Worm (Caenorhabditis elegans) whole organism, L4/young adult: ENCODE data around the gene W05H5.1.

ENCODE experiments used
- W03F9.2 ChIP-seq: fragments of 150-350 bp; optimal IDR thresholded peaks from 2 replicates; lab custom pipeline; 2014; ENCODE audit warnings: missing biosample characterization, missing genetic modification characterization
- dao-5 ChIP-seq: sonication (generic microtip); optimal IDR thresholded peaks from 2 replicates; lab custom pipeline; 2016; ENCODE audit warnings: missing genotype, missing genetic modification characterization, moderate library complexity, missing compliant biosample characterization
- him-1 ChIP-seq: sonication (generic microtip); optimal IDR thresholded peaks from 2 replicates; lab custom pipeline; 2016; ENCODE audit warnings: missing genotype, missing genetic modification reagents, missing genetic modification characterization, missing compliant biosample characterization

Gene W05H5.1

ce11 chrII:12444679-12445376, at the start of gene W05H5.1, which contains the start of gene pitr-6:
TSS of gene W05H5.1 (minus strand) at chrII:12444779.
TSS of gene pitr-6 (plus strand) at chrII:12445326.
- TF ChIP-seq dao-5 (tag; lab: Kevin White, UChicago): no peak
- no peak for TF ChIP-seq him-1 (tag; lab: Kevin White, UChicago)
- no peak for TF ChIP-seq W03F9.2 (tag; lab: Kevin White, UChicago)

ce11 chrII:12494067-12494477, 49.5 kb upstream of the W05H5.1 start:
- TF ChIP-seq him-1 (tag; lab: Kevin White, UChicago) (no peak), W03F9.2 (tag; lab: Kevin White, UChicago) (no peak), dao-5 (tag; lab: Kevin White, UChicago) (no peak)

DNA sequence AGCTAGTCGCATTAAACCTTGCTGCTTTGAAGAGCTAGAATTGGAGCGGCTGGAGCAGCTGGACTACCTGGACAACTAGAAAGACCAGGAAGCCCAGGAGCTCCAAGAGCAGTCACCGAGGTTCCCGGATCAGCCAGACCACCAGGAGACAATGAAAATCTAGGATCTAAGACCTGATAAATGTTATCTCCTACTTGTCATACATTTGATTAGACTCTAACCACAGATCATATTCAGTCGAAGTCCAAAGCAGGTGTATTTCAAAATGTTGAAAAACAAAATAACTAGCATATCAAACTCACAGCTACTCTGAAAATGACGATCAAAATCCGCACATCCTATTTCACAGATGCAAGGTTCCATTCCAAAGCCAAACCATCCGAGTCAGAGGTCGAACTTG, 47.4 kb upstream of the W05H5.1 start, which contains the start of gene srz-6:
Gene srz-6 (plus strand): TSS at position 301 of the 400 bp plus-strand sequence.
- TF ChIP-seq dao-5 (tag; lab: Kevin White, UChicago) (no peak), him-1 (tag; lab: Kevin White, UChicago) (no peak), W03F9.2 (tag; lab: Kevin White, UChicago) (no peak)

DNA sequence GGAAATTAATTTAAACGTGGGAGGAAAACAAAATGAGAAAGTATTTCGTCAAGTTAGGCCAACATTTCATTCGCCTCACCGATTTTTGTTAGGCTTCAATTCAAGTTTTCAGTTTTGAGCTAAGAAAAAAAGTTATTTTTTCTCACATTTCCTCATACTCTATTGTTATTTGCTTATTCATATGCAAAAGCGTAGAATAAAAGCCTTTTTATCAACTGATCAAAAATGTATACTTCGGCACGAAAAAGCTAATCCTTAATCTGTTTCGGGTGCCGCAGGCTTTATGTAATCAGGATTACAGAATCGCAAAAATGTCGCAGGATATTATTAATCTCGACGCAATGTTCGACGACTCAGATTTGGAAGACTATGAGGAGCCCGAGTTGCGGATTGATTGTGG, 45.3 kb upstream of the W05H5.1 start, which contains the start of gene T21B4.15:
Gene T21B4.15 (plus strand): TSS at position 301 of the 400 bp plus-strand sequence.
- TF ChIP-seq W03F9.2 (tag; lab: Kevin White, UChicago): no peak
- no peak for TF ChIP-seq dao-5 (tag; lab: Kevin White, UChicago)
- no peak for TF ChIP-seq him-1 (tag; lab: Kevin White, UChicago)

ce11 chrII:12488810-12489209, 44.2 kb upstream of the W05H5.1 start:
- TF ChIP-seq him-1 (tag; lab: Kevin White, UChicago) (no peak), W03F9.2 (tag; lab: Kevin White, UChicago) (no peak), dao-5 (tag; lab: Kevin White, UChicago) (no peak)

DNA sequence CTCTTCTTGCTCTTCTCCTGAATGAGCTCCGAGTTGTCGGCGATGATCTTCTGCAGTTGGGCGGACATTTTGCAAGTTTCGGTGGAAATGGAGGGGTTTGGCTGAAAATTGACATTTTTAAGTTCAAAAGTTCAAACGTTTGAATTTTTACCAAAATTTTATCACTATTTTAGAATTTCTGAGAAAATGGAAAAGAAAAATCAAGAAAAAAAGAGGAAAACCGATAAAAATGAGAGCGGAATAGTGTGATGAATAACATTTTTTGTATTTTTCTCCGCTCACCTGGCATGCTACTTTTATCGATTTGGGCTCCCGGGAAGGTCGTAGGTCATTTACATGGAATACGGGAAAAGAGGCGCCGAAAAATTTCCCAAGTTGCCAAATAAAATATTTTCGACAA, 40.5 kb upstream of the W05H5.1 start, which contains the start of gene F15A4.10:
Gene F15A4.10 (minus strand): TSS at position 101 of the 400 bp plus-strand sequence.
- TF ChIP-seq dao-5 (tag; lab: Kevin White, UChicago) (no peak), W03F9.2 (tag; lab: Kevin White, UChicago) (no peak), him-1 (tag; lab: Kevin White, UChicago) (no peak)

DNA sequence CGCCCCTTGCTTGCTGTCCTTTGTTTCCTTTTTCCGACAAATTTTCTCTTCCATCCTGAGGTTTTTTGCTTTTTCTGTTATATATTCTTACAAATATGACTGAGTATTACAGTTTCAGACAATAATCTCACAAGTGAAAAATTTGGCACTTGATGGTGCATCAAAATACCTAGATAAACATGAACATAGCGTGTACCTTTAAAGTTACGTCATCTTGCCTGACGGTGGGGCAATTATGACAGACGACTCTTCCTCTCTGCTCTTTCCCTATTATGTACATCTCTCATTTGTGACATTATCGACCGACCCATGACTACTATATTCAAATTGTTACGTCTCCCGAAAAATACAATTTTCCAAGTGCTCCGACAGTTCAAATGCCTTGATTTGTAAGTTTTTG, 38.0 kb upstream of the W05H5.1 start, which contains the start of gene fbxb-102:
Gene fbxb-102 (plus strand): TSS at position 301 of the 400 bp plus-strand sequence.
- TF ChIP-seq W03F9.2 (tag; lab: Kevin White, UChicago) (no peak), dao-5 (tag; lab: Kevin White, UChicago) (no peak), him-1 (tag; lab: Kevin White, UChicago) (no peak)

DNA sequence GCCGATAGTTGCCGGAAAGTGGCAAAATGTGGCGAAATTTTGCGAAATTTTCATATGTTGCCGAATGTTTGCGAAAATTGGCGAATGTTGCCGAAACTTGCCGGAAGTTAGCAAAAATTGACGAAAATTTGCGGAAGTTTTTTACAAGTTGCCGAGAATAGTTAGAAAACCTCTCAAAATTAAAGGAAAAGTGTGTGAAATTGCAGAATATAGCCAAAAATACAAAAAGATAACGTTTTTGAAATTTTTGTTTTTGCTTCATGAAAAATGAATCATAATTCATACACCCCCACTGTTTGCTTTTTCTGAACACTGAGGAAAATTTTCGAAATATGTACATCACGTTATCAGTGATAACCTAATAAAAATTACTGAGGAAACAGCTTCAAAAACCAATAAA, 37.1 kb upstream of the W05H5.1 start:
- TF ChIP-seq dao-5 (tag; lab: Kevin White, UChicago): no peak
- TF ChIP-seq him-1 (tag; lab: Kevin White, UChicago): no peak
- TF ChIP-seq W03F9.2 (tag; lab: Kevin White, UChicago): no peak

ce11 chrII:12480811-12481210, 36.2 kb upstream of the W05H5.1 start, which contains the start of gene arrd-9:
TSS of gene arrd-9 (minus strand) at chrII:12480911.
- TF ChIP-seq W03F9.2 (tag; lab: Kevin White, UChicago) (no peak), dao-5 (tag; lab: Kevin White, UChicago) (no peak), him-1 (tag; lab: Kevin White, UChicago) (no peak)

ce11 chrII:12473406-12473805, 28.8 kb upstream of the W05H5.1 start, which contains the start of gene srg-17:
TSS of gene srg-17 (plus strand) at chrII:12473706.
- TF ChIP-seq dao-5 (tag; lab: Kevin White, UChicago) (no peak), him-1 (tag; lab: Kevin White, UChicago) (no peak), W03F9.2 (tag; lab: Kevin White, UChicago) (no peak)

ce11 chrII:12471138-12471855, 26.7 kb upstream of the W05H5.1 start, which contains the start of the genes F15A4.5 and phat-8:
TSS of gene F15A4.5 (minus strand) at chrII:12471238.
TSS of gene phat-8 (plus strand) at chrII:12471805.
- no peak for TF ChIP-seq him-1 (tag; lab: Kevin White, UChicago)
- TF ChIP-seq dao-5 (tag; lab: Kevin White, UChicago): no peak
- TF ChIP-seq W03F9.2 (tag; lab: Kevin White, UChicago): no peak

DNA sequence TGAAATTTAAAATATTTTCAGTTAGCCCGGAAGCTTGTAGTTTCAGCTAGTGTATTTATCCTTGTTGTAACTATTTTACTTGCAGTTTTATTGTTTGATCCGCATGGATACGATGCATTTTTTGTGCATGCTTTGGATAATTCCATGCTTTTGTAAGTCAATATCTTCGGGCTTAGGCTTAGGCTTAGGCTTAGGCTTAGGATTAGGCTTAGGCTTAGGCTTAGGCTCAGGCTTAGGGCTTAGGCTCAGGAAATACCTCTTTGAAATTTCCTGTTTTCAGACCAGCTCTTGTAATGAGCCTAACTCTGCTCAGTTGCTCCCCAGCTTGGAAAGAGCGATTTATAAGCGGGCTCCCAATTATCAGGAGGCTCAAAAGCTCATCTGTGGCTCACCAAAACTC, 22.5 kb upstream of the W05H5.1 start, which contains the start of gene srg-16:
Gene srg-16 (plus strand): TSS at position 87 of the 400 bp plus-strand sequence.
- TF ChIP-seq him-1 (tag; lab: Kevin White, UChicago) (no peak), W03F9.2 (tag; lab: Kevin White, UChicago) (no peak), dao-5 (tag; lab: Kevin White, UChicago) (no peak)

ce11 chrII:12465557-12465956, 21.0 kb upstream of the W05H5.1 start, which contains the start of gene sre-37:
TSS of gene sre-37 (plus strand) at chrII:12465857.
- TF ChIP-seq W03F9.2 (tag; lab: Kevin White, UChicago) (no peak), dao-5 (tag; lab: Kevin White, UChicago) (no peak), him-1 (tag; lab: Kevin White, UChicago) (no peak)
